Worm (Caenorhabditis elegans) whole organism, late embryonic: ENCODE measurements around the gene Y57G11C.20.

Experiments
- ceh-48 ChIP-seq: sonication (generic microtip); optimal IDR thresholded peaks from 2 replicates; lab custom pipeline; 2016; ENCODE audit warnings: missing genetic modification characterization, inconsistent platforms, missing compliant biosample characterization
- nhr-11 ChIP-seq: fragments of 150-350 bp; optimal IDR thresholded peaks from 2 replicates; lab custom pipeline; 2014; ENCODE audit warnings: missing biosample characterization, missing genetic modification characterization
- odd-2 ChIP-seq: sonication (generic microtip); optimal IDR thresholded peaks from 2 replicates; lab custom pipeline; 2017; ENCODE audit warnings: antibody characterized with exemption, mild to moderate bottlenecking, missing genetic modification characterization, missing compliant biosample characterization
- pha-4 ChIP-seq: fragments of 150-350 bp; optimal IDR thresholded peaks from 2 replicates; lab custom pipeline; 2018; ENCODE audit warnings: missing biosample characterization, missing genetic modification reagents, missing genetic modification characterization
- pros-1 ChIP-seq: fragments of 150-350 bp; optimal IDR thresholded peaks from 2 replicates; lab custom pipeline; 2014; ENCODE audit warnings: missing biosample characterization, missing genetic modification reagents, missing genetic modification characterization
- sdc-2 ChIP-seq: sonication (generic microtip); optimal IDR thresholded peaks from 2 replicates; lab custom pipeline; 2016; ENCODE audit warnings: missing genotype, missing genetic modification characterization, missing compliant biosample characterization
- tbx-2 ChIP-seq: sonication (generic microtip); optimal IDR thresholded peaks from 2 replicates; lab custom pipeline; 2016; ENCODE audit warnings: missing genetic modification characterization, missing compliant biosample characterization

DNA sequence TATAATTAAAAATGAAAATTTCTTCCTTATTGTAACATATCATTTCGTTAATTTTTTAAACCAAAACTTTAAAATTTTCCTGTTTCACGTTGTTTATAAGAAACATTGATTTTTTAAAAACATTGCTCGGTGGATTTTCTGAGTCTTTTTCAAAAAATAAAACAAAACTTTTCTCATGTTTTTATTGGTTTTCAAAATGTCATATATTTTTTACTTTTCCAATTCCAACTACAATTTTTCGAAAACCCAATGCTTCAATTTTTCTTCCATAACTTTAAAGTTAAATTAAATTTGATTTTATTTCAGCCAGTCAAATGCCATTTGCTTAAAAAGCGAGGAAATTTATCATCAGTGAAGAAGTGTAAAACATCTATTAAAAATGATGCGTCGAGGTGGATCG lies 36.0 kb downstream of the Y57G11C.20 start, which contains the start of gene eps-8:
- TF ChIP-seq odd-2 = no peak
- TF ChIP-seq nhr-11 = no peak
- TF ChIP-seq ceh-48 (tag; lab: Kevin White, UChicago) = no peak
- TF ChIP-seq tbx-2 = no peak
- TF ChIP-seq pha-4 (tag; lab: Kevin White, UChicago) = no peak
- TF ChIP-seq sdc-2 (tag; lab: Kevin White, UChicago) = no peak
- no peak for TF ChIP-seq pros-1 (tag; lab: Kevin White, UChicago)
